Worm (Caenorhabditis elegans) whole organism, young adult: ENCODE results near the gene C04H5.7.
A peak's percentile ranks its signal among the peaks of the same experiment; 100 is the strongest.

Source experiments
- B0019.2 ChIP-seq: fragments of 200-800 bp; sonication (Bioruptor generic); conservative IDR thresholded peaks from 2 replicates; pipeline ENCODE4 v1.3.6; 2022; ENCODE audit warnings: missing genetic modification reagents, missing genetic modification characterization, missing compliant biosample characterization
- C06A6.2 ChIP-seq: fragments of 200-800 bp; sonication (Bioruptor generic); conservative IDR thresholded peaks from 2 replicates; pipeline ENCODE4 v1.3.6; 2022; ENCODE audit warnings: missing genetic modification characterization, missing compliant biosample characterization
- F23B12.7 ChIP-seq: sonication (generic microtip); optimal IDR thresholded peaks from 2 replicates; lab custom pipeline; 2017; ENCODE audit warnings: missing genetic modification characterization, mild to moderate bottlenecking, missing compliant biosample characterization, antibody characterized with exemption, moderate library complexity; ENCODE audit not compliant: insufficient read depth
- F33H1.4 ChIP-seq: fragments of 200-800 bp; sonication (Bioruptor generic); IDR thresholded peaks from 2 replicates; pipeline ENCODE4 v1.3.6; 2022; ENCODE audit warnings: missing genetic modification reagents, missing genetic modification characterization, missing compliant biosample characterization
- F49E8.2 ChIP-seq: sonication (generic microtip); optimal IDR thresholded peaks from 3 replicates; lab custom pipeline; 2017; ENCODE audit warnings: missing genetic modification characterization, mild to moderate bottlenecking, missing compliant biosample characterization, antibody characterized with exemption, moderate library complexity; ENCODE audit not compliant: insufficient read depth
- F57C9.4 ChIP-seq: sonication (generic microtip); optimal IDR thresholded peaks from 2 replicates; lab custom pipeline; 2017; ENCODE audit warnings: mild to moderate bottlenecking, missing genetic modification characterization, missing compliant biosample characterization
- K12H6.12 ChIP-seq: fragments of 200-800 bp; sonication (Bioruptor generic); optimal IDR thresholded peaks from 2 replicates; lab custom pipeline; 2018; ENCODE audit warnings: mild to moderate bottlenecking, missing genetic modification characterization, missing compliant biosample characterization
- Y67H2A.10 ChIP-seq: fragments of 200-800 bp; sonication (Bioruptor generic); conservative IDR thresholded peaks from 2 replicates; pipeline ENCODE4 v1.3.6; 2022; ENCODE audit warnings: missing genetic modification reagents, missing genetic modification characterization, missing compliant biosample characterization
- akir-1 ChIP-seq: fragments of 200-800 bp; sonication (Bioruptor generic); optimal IDR thresholded peaks from 2 replicates; lab custom pipeline; 2018; ENCODE audit warnings: mild to moderate bottlenecking, missing genetic modification characterization, moderate library complexity, missing compliant biosample characterization
- aptf-3 ChIP-seq: fragments of 200-800 bp; sonication (Bioruptor generic); IDR thresholded peaks from 2 replicates; pipeline ENCODE4 v1.3.6; 2022; ENCODE audit warnings: missing genetic modification characterization, missing compliant biosample characterization
- atf-7 ChIP-seq: sonication (generic microtip); optimal IDR thresholded peaks from 2 replicates; lab custom pipeline; 2017; ENCODE audit warnings: mild to moderate bottlenecking, missing genetic modification characterization, missing compliant biosample characterization
- attf-3 ChIP-seq: fragments of 200-800 bp; sonication (Bioruptor generic); conservative IDR thresholded peaks from 2 replicates; pipeline ENCODE4 v1.3.6; 2022; ENCODE audit warnings: missing genetic modification reagents, missing genetic modification characterization, missing compliant biosample characterization
- attf-5 ChIP-seq: fragments of 200-800 bp; sonication (Bioruptor generic); optimal IDR thresholded peaks from 2 replicates; lab custom pipeline; 2018; ENCODE audit warnings: mild to moderate bottlenecking, missing genetic modification characterization, missing compliant biosample characterization
- bed-2 ChIP-seq: fragments of 200-800 bp; sonication (Bioruptor generic); IDR thresholded peaks from 2 replicates; pipeline ENCODE4 v1.3.6; 2022; ENCODE audit warnings: missing genetic modification reagents, missing genetic modification characterization, missing compliant biosample characterization
- cebp-1 ChIP-seq, 2 experiments: fragments of 200-800 bp in 1 of 2; sonication (Bioruptor generic) in 1 of 2; sonication (generic microtip) in 1 of 2; IDR thresholded peaks in 1 of 2; optimal IDR thresholded peaks in 1 of 2; 2 replicates each; pipeline versions ENCODE4 v1.3.6 to Lab custom; 2017 to 2022; ENCODE audit warnings: missing compliant biosample characterization in 2 of 2, missing genetic modification characterization in 2 of 2, mild to moderate bottlenecking in 1 of 2, missing genetic modification reagents in 1 of 2, moderate library complexity in 1 of 2
- ceh-100 ChIP-seq: fragments of 200-800 bp; sonication (Bioruptor generic); IDR thresholded peaks from 2 replicates; pipeline ENCODE4 v1.3.6; 2022; ENCODE audit warnings: missing genetic modification reagents, missing genetic modification characterization, missing compliant biosample characterization
- ceh-27 ChIP-seq: fragments of 200-800 bp; sonication (Bioruptor generic); optimal IDR thresholded peaks from 2 replicates; lab custom pipeline; 2018; ENCODE audit warnings: mild to moderate bottlenecking, missing genetic modification characterization, moderate library complexity, missing compliant biosample characterization
- ceh-58 ChIP-seq: fragments of 200-800 bp; sonication (Bioruptor generic); IDR thresholded peaks from 2 replicates; pipeline ENCODE4 v1.3.6; 2022; ENCODE audit warnings: missing genetic modification characterization, missing compliant biosample characterization
- chd-7 ChIP-seq: sonication (generic microtip); optimal IDR thresholded peaks from 2 replicates; lab custom pipeline; 2016; ENCODE audit warnings: mild to moderate bottlenecking, missing genetic modification characterization, moderate library complexity, missing compliant biosample characterization
- efl-1 ChIP-seq: fragments of 150-350 bp; optimal IDR thresholded peaks from 2 replicates; lab custom pipeline; 2014; ENCODE audit warnings: missing biosample characterization, missing genetic modification reagents, missing genetic modification characterization
- egl-44 ChIP-seq: fragments of 200-800 bp; sonication (Bioruptor generic); IDR thresholded peaks from 2 replicates; pipeline ENCODE4 v1.3.6; 2022; ENCODE audit warnings: missing genetic modification reagents, missing genetic modification characterization, missing compliant biosample characterization
- ekl-4 ChIP-seq: fragments of 200-800 bp; sonication (Bioruptor generic); IDR thresholded peaks from 2 replicates; pipeline ENCODE4 v1.3.6; 2022; ENCODE audit warnings: missing genetic modification reagents, missing genetic modification characterization, missing compliant biosample characterization
- hsf-1 ChIP-seq: fragments of 200-800 bp; sonication (Bioruptor generic); IDR thresholded peaks from 2 replicates; pipeline ENCODE4 v1.3.6; 2022; ENCODE audit warnings: missing genetic modification reagents, missing genetic modification characterization, missing compliant biosample characterization
- let-607 ChIP-seq, 2 experiments: fragments of 200-800 bp in 1 of 2; sonication (Bioruptor generic) in 1 of 2; sonication (generic microtip) in 1 of 2; optimal IDR thresholded peaks; 2 replicates each; lab custom pipeline; 2016 to 2018; ENCODE audit warnings: mild to moderate bottlenecking in 2 of 2, missing compliant biosample characterization in 2 of 2, missing genetic modification characterization in 2 of 2, moderate library complexity in 2 of 2, missing genotype in 1 of 2
- lin-26 ChIP-seq: fragments of 200-800 bp; sonication (Bioruptor generic); IDR thresholded peaks from 2 replicates; pipeline ENCODE4 v1.3.6; 2022; ENCODE audit warnings: missing genetic modification reagents, missing genetic modification characterization, missing compliant biosample characterization
- lin-54 ChIP-seq: fragments of 200-800 bp; sonication (Bioruptor generic); optimal IDR thresholded peaks from 2 replicates; lab custom pipeline; 2018; ENCODE audit warnings: mild to moderate bottlenecking, missing genetic modification characterization, missing compliant biosample characterization
- lir-1 ChIP-seq: fragments of 200-800 bp; sonication (Bioruptor generic); conservative IDR thresholded peaks from 2 replicates; pipeline ENCODE4 v1.3.6; 2022; ENCODE audit warnings: missing genetic modification reagents, missing genetic modification characterization, missing compliant biosample characterization
- madf-8 ChIP-seq: fragments of 200-800 bp; sonication (Bioruptor generic); conservative IDR thresholded peaks from 2 replicates; pipeline ENCODE4 v1.3.6; 2022; ENCODE audit warnings: missing genetic modification reagents, missing genetic modification characterization, missing compliant biosample characterization
- mes-4 ChIP-seq: sonication (generic microtip); optimal IDR thresholded peaks from 2 replicates; lab custom pipeline; 2016; ENCODE audit warnings: missing genotype, missing genetic modification characterization, missing compliant biosample characterization
- nfya-2 ChIP-seq: fragments of 200-800 bp; sonication (Bioruptor generic); IDR thresholded peaks from 2 replicates; pipeline ENCODE4 v1.3.6; 2022; ENCODE audit warnings: missing genetic modification reagents, missing genetic modification characterization, missing compliant biosample characterization
- nhr-179 ChIP-seq: sonication (generic microtip); optimal IDR thresholded peaks from 2 replicates; lab custom pipeline; 2016; ENCODE audit warnings: mild to moderate bottlenecking, missing genetic modification characterization, missing compliant biosample characterization
- nhr-27 ChIP-seq: fragments of 200-800 bp; sonication (Bioruptor generic); optimal IDR thresholded peaks from 2 replicates; lab custom pipeline; 2018; ENCODE audit warnings: mild to moderate bottlenecking, missing genetic modification characterization, moderate library complexity, missing compliant biosample characterization
- nhr-90 ChIP-seq: sonication (generic microtip); optimal IDR thresholded peaks from 2 replicates; lab custom pipeline; 2016; ENCODE audit warnings: missing genotype, mild to moderate bottlenecking, missing genetic modification characterization, missing compliant biosample characterization
- rpc-1 ChIP-seq, 2 experiments: fragments of 150-350 bp in 1 of 2; sonication (generic microtip) in 1 of 2; optimal IDR thresholded peaks; 2 replicates each; lab custom pipeline; 2014 to 2018; ENCODE audit warnings: missing biosample characterization in 1 of 2, missing genetic modification characterization in 1 of 2, missing genetic modification reagents in 1 of 2, missing genotype in 1 of 2
- sdz-38 ChIP-seq: sonication (generic microtip); optimal IDR thresholded peaks from 2 replicates; lab custom pipeline; 2016; ENCODE audit warnings: missing genotype, missing genetic modification characterization, missing compliant biosample characterization
- snpc-4 ChIP-seq, 5 experiments: fragments of 150-350 bp in 1 of 5; sonication (generic microtip) in 4 of 5; optimal IDR thresholded peaks; 2 replicates each; lab custom pipeline; 2014 to 2018; ENCODE audit warnings: missing genetic modification characterization in 5 of 5, missing biosample characterization in 3 of 5, antibody characterized with exemption in 2 of 5, mild to moderate bottlenecking in 2 of 5, missing compliant biosample characterization in 2 of 5, missing genotype in 2 of 5, moderate library complexity in 2 of 5, missing genetic modification reagents in 1 of 5
- zim-3 ChIP-seq: sonication (generic microtip); optimal IDR thresholded peaks from 2 replicates; lab custom pipeline; 2017; ENCODE audit warnings: mild to moderate bottlenecking, missing genetic modification characterization, moderate library complexity, missing compliant biosample characterization
- ztf-18 ChIP-seq: sonication (generic microtip); optimal IDR thresholded peaks from 2 replicates; lab custom pipeline; 2016; ENCODE audit warnings: missing genotype, mild to moderate bottlenecking, missing genetic modification characterization, missing compliant biosample characterization
- ztf-26 ChIP-seq: sonication (generic microtip); optimal IDR thresholded peaks from 2 replicates; lab custom pipeline; 2017; ENCODE audit warnings: missing genetic modification characterization, missing compliant biosample characterization
- ztf-28 ChIP-seq: fragments of 200-800 bp; sonication (Bioruptor generic); IDR thresholded peaks from 2 replicates; pipeline ENCODE4 v1.3.6; 2022; ENCODE audit warnings: missing genetic modification reagents, missing genetic modification characterization, missing compliant biosample characterization
- ztf-6 ChIP-seq: fragments of 200-800 bp; sonication (Bioruptor generic); IDR thresholded peaks from 2 replicates; pipeline ENCODE4 v1.3.6; 2022; ENCODE audit warnings: missing genetic modification reagents, missing genetic modification characterization, missing compliant biosample characterization

The C04H5.7 gene

DNA sequence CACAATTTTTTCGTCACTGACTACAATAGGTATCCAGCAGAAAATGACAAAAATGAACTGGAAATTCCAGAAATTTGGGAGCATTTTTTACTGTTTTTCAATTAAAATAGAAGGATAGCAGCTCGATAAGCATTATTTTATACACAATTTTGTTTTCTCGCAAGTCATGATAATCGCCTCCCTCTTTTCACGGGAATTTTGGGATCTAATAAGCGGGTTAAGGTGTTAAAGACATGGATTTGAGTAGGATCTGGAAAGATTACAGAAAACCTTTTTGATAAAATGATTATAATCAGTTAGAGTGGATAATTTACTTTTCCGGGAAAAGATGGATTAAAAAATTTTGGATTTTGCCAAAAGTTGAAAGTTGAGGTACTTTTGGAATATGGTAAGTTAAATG is 10.9 kb downstream of the C04H5.7 start, which contains the start of gene gcy-29:
gcy-29 (minus strand) TSS at position 101 of the 400 bp plus-strand sequence.
- TF ChIP-seq sdz-38 (tag; lab: Kevin White, UChicago), result no peak
- TF ChIP-seq mes-4 (tag; lab: Kevin White, UChicago), result no peak
- no peak for TF ChIP-seq attf-3 (GFP tag; lab: Robert Waterston, UW)
- TF ChIP-seq F23B12.7, result no peak
- no peak for TF ChIP-seq cebp-1 (GFP tag; IDR thresholded peaks at IDR 0.05; lab: Robert Waterston, UW)
- no peak for TF ChIP-seq cebp-1 (tag; optimal IDR thresholded peaks at IDR 0.05; lab: Kevin White, UChicago)
- no peak for TF ChIP-seq nhr-27 (tag; lab: Kevin White, UChicago)

DNA sequence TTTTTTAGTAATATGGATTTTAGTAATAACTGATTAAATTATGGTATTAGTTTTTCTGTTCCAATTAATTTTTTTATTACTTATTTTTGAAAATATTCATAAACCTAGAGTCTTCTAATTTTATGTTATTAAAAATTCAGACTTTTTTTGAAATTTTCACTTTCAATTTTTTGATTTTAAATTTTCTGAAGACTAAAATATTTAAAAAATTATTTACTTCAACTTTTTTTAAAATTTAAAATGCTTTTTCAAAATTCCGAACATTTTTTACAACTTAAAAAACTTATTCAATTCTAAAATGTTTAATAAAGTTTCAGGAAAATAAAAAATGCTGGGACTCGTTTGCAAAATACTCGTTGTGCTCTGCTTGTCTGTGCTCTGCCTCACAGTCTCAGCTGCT is 12.9 kb downstream of the C04H5.7 start, which contains the start of gene nlp-41:
nlp-41 (plus strand) TSS at position 301 of the 400 bp plus-strand sequence.
- TF ChIP-seq nhr-179 (tag; lab: Kevin White, UChicago) (no peak), atf-7 (tag; lab: Kevin White, UChicago) (no peak)

DNA sequence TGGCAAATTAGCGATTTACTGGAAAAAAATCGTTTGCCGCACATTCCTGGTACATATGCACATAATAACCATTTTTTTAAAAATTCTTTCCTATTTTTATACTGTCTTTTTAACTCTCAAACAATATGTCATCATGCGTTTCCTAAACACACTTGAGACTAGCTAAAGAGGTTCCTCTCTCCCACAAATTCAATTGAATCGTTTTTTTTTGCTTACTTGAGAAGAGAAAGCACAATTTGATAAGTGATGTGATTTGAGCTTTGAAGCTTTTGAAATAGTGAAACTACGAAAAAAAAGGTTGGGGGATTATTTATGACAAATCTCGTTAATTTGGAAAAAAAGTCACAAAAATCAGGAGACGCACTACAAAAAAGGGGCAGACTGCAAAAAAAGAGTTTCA is 17.3 kb downstream of the C04H5.7 start:
- TF ChIP-seq F57C9.4 (no peak), rpc-1 (optimal IDR thresholded peaks at IDR 0.05; lab: Kevin White, UChicago) (no peak), rpc-1 (tag; optimal IDR thresholded peaks at IDR 0.05; lab: Kevin White, UChicago) (no peak), ceh-27 (GFP tag; lab: Kevin White, UChicago) (no peak), hsf-1 (GFP tag; lab: Robert Waterston, UW) (no peak), ztf-6 (GFP tag; lab: Robert Waterston, UW) (no peak), ztf-26 (no peak)

DNA sequence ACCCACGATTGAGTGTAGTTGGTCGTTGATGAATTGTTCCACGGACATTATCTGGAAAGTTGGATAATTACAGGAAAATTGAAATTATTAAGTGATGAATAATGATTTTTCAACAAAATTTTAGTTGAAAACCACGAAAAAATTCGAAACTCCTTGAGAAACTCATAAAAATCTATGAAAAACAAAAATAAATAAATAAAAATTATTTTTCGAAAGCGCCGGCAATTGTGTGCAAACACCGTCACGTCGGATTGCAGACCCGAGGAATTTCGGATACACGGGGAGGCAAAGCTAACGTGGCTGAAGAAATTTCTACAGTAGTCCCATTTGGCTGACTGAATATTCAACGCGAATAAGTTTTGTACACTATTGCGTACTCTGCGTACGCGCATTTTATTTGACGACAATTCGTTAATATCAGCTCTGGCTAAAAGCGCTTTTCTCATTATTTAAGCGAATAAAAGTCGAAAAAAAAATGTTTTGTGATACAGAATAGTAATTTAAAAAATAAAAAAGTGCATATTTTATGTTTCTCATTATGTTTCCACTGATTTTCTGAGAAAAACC is 23.9 kb downstream of the C04H5.7 start, which contains the start of gene mog-4:
mog-4 (minus strand) TSS at position 51 of the 567 bp plus-strand sequence.
- TF ChIP-seq lin-26 (GFP tag; lab: Robert Waterston, UW), result peak; percentile 98
- TF ChIP-seq ztf-28 (GFP tag; lab: Robert Waterston, UW), result peak; percentile 100
- peak; percentile 99 for TF ChIP-seq Y67H2A.10
- peak; percentile 51 for TF ChIP-seq F49E8.2 (tag; lab: Kevin White, UChicago)
- peak; percentile 89 for TF ChIP-seq akir-1
- peak; percentile 97 for TF ChIP-seq egl-44 (GFP tag; lab: Robert Waterston, UW)
- peak; percentile 64 for TF ChIP-seq nhr-90 (tag; lab: Kevin White, UChicago)
- peak; percentile 99 for TF ChIP-seq madf-8 (GFP tag; lab: Robert Waterston, UW)
- TF ChIP-seq nfya-2, result peak; percentile 89
- peak; percentile 99 for TF ChIP-seq ekl-4 (GFP tag; lab: Robert Waterston, UW)
- TF ChIP-seq bed-2 (GFP tag; lab: Robert Waterston, UW), result peak; percentile 100
- TF ChIP-seq ztf-18 (tag; lab: Kevin White, UChicago), result peak; percentile 82
- peak; percentile 31 for TF ChIP-seq snpc-4 (GFP tag; optimal IDR thresholded peaks at IDR 0.05; lab: Kevin White, UChicago)
- peak; percentile 41 to 91 (median 72) for TF ChIP-seq snpc-4 (tag; optimal IDR thresholded peaks at IDR 0.05; lab: Kevin White, UChicago)
- TF ChIP-seq C06A6.2 (GFP tag; lab: Robert Waterston, UW), result peak; percentile 98
- TF ChIP-seq chd-7 (tag; lab: Kevin White, UChicago), result peak; percentile 84
- TF ChIP-seq attf-5 (GFP tag; lab: Kevin White, UChicago), result peak; percentile 99
- TF ChIP-seq let-607 (tag; optimal IDR thresholded peaks at IDR 0.05; lab: Kevin White, UChicago), result peak; percentile 97 to 98
- TF ChIP-seq hsf-1 (GFP tag; lab: Robert Waterston, UW), result peak; percentile 93
- peak; percentile 95 for TF ChIP-seq aptf-3
- TF ChIP-seq lin-54 (GFP tag; lab: Kevin White, UChicago), result peak; percentile 97
- TF ChIP-seq ceh-58, result 0 out of 2 replicates have a peak, but pooled peaks have one; percentile 15
- peak; percentile 97 for TF ChIP-seq K12H6.12
- TF ChIP-seq B0019.2 (GFP tag; lab: Robert Waterston, UW), result peak; percentile 100
- TF ChIP-seq lir-1, result peak; percentile 99
- TF ChIP-seq ceh-100 (GFP tag; lab: Robert Waterston, UW), result peak; percentile 96
- TF ChIP-seq zim-3 (tag; lab: Kevin White, UChicago), result peak; percentile 81
- peak; percentile 97 for TF ChIP-seq F33H1.4
- TF ChIP-seq efl-1 (GFP tag; lab: Kevin White, UChicago), result peak; percentile 65
